Fruit fly (Drosophila melanogaster) whole organism: ENCODE measurements around the gene vrs.

Source experiments
- CG8478 ChIP-seq: fragments of >200 bp; optimal IDR thresholded peaks from 2 replicates; lab custom pipeline; 2018; ENCODE audit warnings: inconsistent platforms
- Dll ChIP-seq: fragments of >200 bp; optimal IDR thresholded peaks from 2 replicates; lab custom pipeline; 2017
- EcR ChIP-seq, 2 experiments: fragments of >200 bp; optimal IDR thresholded peaks; 2 replicates each; lab custom pipeline; 2017; ENCODE audit warnings: missing biosample characterization in 2 of 2, missing genetic modification characterization in 2 of 2, missing genetic modification reagents in 2 of 2
- pan ChIP-seq: fragments of >200 bp; optimal IDR thresholded peaks from 2 replicates; lab custom pipeline; 2017
- psq ChIP-seq: fragments of >200 bp; optimal IDR thresholded peaks from 2 replicates; lab custom pipeline; 2017
- usp ChIP-seq: fragments of >200 bp; optimal IDR thresholded peaks from 2 replicates; lab custom pipeline; 2017; ENCODE audit warnings: missing biosample characterization, missing genetic modification characterization, mixed read lengths

vrs gene

dm6 chr3R:12422379-12422975, 25.0 kb upstream of the vrs start, which contains the start of the genes Scgbeta and CG17202:
Scgbeta (minus strand) TSS chr3R:12422429.
CG17202 (plus strand) TSS chr3R:12422768.
- TF ChIP-seq CG8478 (lab: Kevin White, UChicago) (no peak), psq (no peak), usp (GFP tag; lab: Kevin White, UChicago) (no peak), pan (no peak), EcR (GFP tag; optimal IDR thresholded peaks at IDR 0.05; lab: Kevin White, UChicago) (no peak), Dll (no peak)

- TF ChIP-seq psq = no peak
- TF ChIP-seq CG8478 (lab: Kevin White, UChicago) = no peak
- TF ChIP-seq pan = no peak
- TF ChIP-seq EcR (GFP tag; optimal IDR thresholded peaks at IDR 0.05; lab: Kevin White, UChicago) = no peak
- TF ChIP-seq Dll = no peak
Observed at dm6 chr3R:12423997-12424396, 23.5 kb upstream of the vrs start.

dm6 chr3R:12425510-12426309, 21.7 kb upstream of the vrs start, which contains the start of gene Pp1-87B:
Pp1-87B (minus strand) TSS chr3R:12425917.
- TF ChIP-seq CG8478 (lab: Kevin White, UChicago) = peak; percentile 71
- no peak for TF ChIP-seq Dll

- TF ChIP-seq Dll (no peak), pan (no peak), usp (GFP tag; lab: Kevin White, UChicago) (no peak)
Observed at dm6 chr3R:12426310-12426653, 21.2 kb upstream of the vrs start, which contains the start of gene NANS. NANS (plus strand) TSS chr3R:12426578.

- TF ChIP-seq pan = no peak
Observed at dm6 chr3R:12429120-12429610, 18.3 kb upstream of the vrs start, which contains the start of the genes CG5641 and CG5245. CG5641 (minus strand) TSS chr3R:12429282. CG5245 (plus strand) TSS chr3R:12429560.

dm6 chr3R:12431030-12431489, 16.4 kb upstream of the vrs start, which contains the start of gene Prosalpha2:
Prosalpha2 (plus strand) TSS chr3R:12431321.
- no peak for TF ChIP-seq pan
- no peak for TF ChIP-seq CG8478 (lab: Kevin White, UChicago)
- TF ChIP-seq EcR (GFP tag; optimal IDR thresholded peaks at IDR 0.05; lab: Kevin White, UChicago) = no peak
- TF ChIP-seq psq = no peak
- no peak for TF ChIP-seq usp (GFP tag; lab: Kevin White, UChicago)
- TF ChIP-seq Dll = no peak

- TF ChIP-seq EcR (GFP tag; optimal IDR thresholded peaks at IDR 0.05; lab: Kevin White, UChicago) (no peak), usp (GFP tag; lab: Kevin White, UChicago) (no peak), pan (no peak), Dll (no peak), CG8478 (lab: Kevin White, UChicago) (no peak), psq (no peak)
Observed at dm6 chr3R:12433764-12434163, 13.7 kb upstream of the vrs start, which contains the start of the genes Aos1 and Srlp. Aos1 (minus strand) TSS chr3R:12433822. Srlp (plus strand) TSS chr3R:12434098.

dm6 chr3R:12435948-12436347, 11.5 kb upstream of the vrs start, which contains the start of gene Desat2:
Desat2 (plus strand) TSS chr3R:12436248.
- no peak for TF ChIP-seq psq
- TF ChIP-seq EcR (GFP tag; optimal IDR thresholded peaks at IDR 0.05; lab: Kevin White, UChicago) = no peak
- TF ChIP-seq CG8478 (lab: Kevin White, UChicago) = no peak
- TF ChIP-seq Dll = no peak
- TF ChIP-seq pan = no peak
- no peak for TF ChIP-seq usp (GFP tag; lab: Kevin White, UChicago)

- TF ChIP-seq pan = no peak
- no peak for TF ChIP-seq CG8478 (lab: Kevin White, UChicago)
- no peak for TF ChIP-seq EcR (GFP tag; optimal IDR thresholded peaks at IDR 0.05; lab: Kevin White, UChicago)
Observed at dm6 chr3R:12439039-12439400, 8.4 kb upstream of the vrs start, which contains the start of the genes CG17207 and CG46427. CG17207 (minus strand) TSS chr3R:12439139. CG46427 (minus strand) TSS chr3R:12439139.

dm6 chr3R:12439401-12440143, 7.9 kb upstream of the vrs start, which contains the start of gene Desat1:
Desat1 (plus strand) TSS chr3R:12439600.
- TF ChIP-seq Dll (no peak), pan (no peak), EcR (GFP tag; optimal IDR thresholded peaks at IDR 0.05; lab: Kevin White, UChicago) (no peak), usp (GFP tag; lab: Kevin White, UChicago) (no peak), CG8478 (lab: Kevin White, UChicago) (no peak), psq (no peak)

- TF ChIP-seq usp (GFP tag; lab: Kevin White, UChicago) (no peak), psq (no peak), Dll (no peak), CG8478 (lab: Kevin White, UChicago) (no peak), pan (no peak), EcR (GFP tag; optimal IDR thresholded peaks at IDR 0.05; lab: Kevin White, UChicago) (no peak)
Observed at dm6 chr3R:12441008-12441606, 6.3 kb upstream of the vrs start.
